Fruit fly (Drosophila melanogaster) whole organism, embryonic: ENCODE measurements around the gene faf.
A peak's percentile ranks its signal among the peaks of the same experiment; 100 is the strongest.

Experiments used
- BEAF-32 ChIP-seq: fragments of 200-800 bp; sonication (Bioruptor generic); optimal IDR thresholded peaks from 3 replicates; lab custom pipeline; 2017; ENCODE audit warnings: missing biosample characterization, missing genetic modification characterization, mild to moderate bottlenecking, moderate library complexity, missing genetic modification reagents
- BtbVII ChIP-seq: fragments of 200-800 bp; sonication (Bioruptor generic); optimal IDR thresholded peaks from 3 replicates; lab custom pipeline; 2017; ENCODE audit warnings: missing biosample characterization, mild to moderate bottlenecking, missing genetic modification characterization
- CG12299 ChIP-seq: fragments of 200-800 bp; sonication (Bioruptor generic); optimal IDR thresholded peaks from 2 replicates; lab custom pipeline; 2018; ENCODE audit warnings: missing biosample characterization, mild to moderate bottlenecking, missing genetic modification characterization
- CG17829 ChIP-seq: fragments of 200-800 bp; optimal IDR thresholded peaks from 2 replicates; lab custom pipeline; 2019; ENCODE audit warnings: missing biosample characterization, mild to moderate bottlenecking, missing genetic modification characterization, moderate library complexity
- CG18599 ChIP-seq: fragments of 200-800 bp; sonication (Bioruptor generic); optimal IDR thresholded peaks from 3 replicates; lab custom pipeline; 2017; ENCODE audit warnings: missing biosample characterization, missing genetic modification characterization, mild to moderate bottlenecking, moderate library complexity, missing genetic modification reagents
- CG2199 ChIP-seq: fragments of 200-800 bp; sonication (Bioruptor generic); IDR thresholded peaks from 3 replicates; pipeline ENCODE4 v1.3.6; 2022; ENCODE audit warnings: missing biosample characterization, missing genetic modification characterization
- CG3726 ChIP-seq: fragments of 200-800 bp; sonication (Bioruptor generic); IDR thresholded peaks from 3 replicates; pipeline ENCODE4, ENCODE4 v1.3.6; 2022; ENCODE audit warnings: missing biosample characterization, missing genetic modification characterization
- CG3847 ChIP-seq: fragments of 200-800 bp; sonication (Bioruptor generic); IDR thresholded peaks from 2 replicates; pipeline ENCODE4 v1.3.6; 2022; ENCODE audit warnings: missing biosample characterization, missing genetic modification characterization
- CG6175 ChIP-seq: fragments of 200-800 bp; sonication (Bioruptor generic); IDR thresholded peaks from 3 replicates; pipeline ENCODE4 v1.3.6; 2022; ENCODE audit warnings: missing biosample characterization, missing genetic modification characterization
- CG7271 ChIP-seq: fragments of 200-800 bp; sonication (Bioruptor generic); optimal IDR thresholded peaks from 2 replicates; lab custom pipeline; 2018; ENCODE audit warnings: missing biosample characterization, mild to moderate bottlenecking, missing genetic modification characterization, moderate library complexity
- CG9797 ChIP-seq: fragments of 200-800 bp; sonication (Bioruptor generic); optimal IDR thresholded peaks from 3 replicates; lab custom pipeline; 2018; ENCODE audit warnings: missing biosample characterization, mild to moderate bottlenecking, missing genetic modification characterization
- CG9876 ChIP-seq: fragments of 200-800 bp; sonication (Bioruptor generic); optimal IDR thresholded peaks from 2 replicates; lab custom pipeline; 2016; ENCODE audit warnings: missing biosample characterization, missing genetic modification characterization
- CG9932 ChIP-seq: fragments of 200-800 bp; sonication (Bioruptor generic); IDR thresholded peaks from 2 replicates; pipeline ENCODE4 v1.3.6; 2022; ENCODE audit warnings: missing biosample characterization, missing genetic modification characterization
- CHES-1-like ChIP-seq: fragments of 200-800 bp; sonication (Bioruptor generic); optimal IDR thresholded peaks from 2 replicates; lab custom pipeline; 2016; ENCODE audit warnings: missing biosample characterization, missing genetic modification characterization
- D19A ChIP-seq: fragments of 200-800 bp; optimal IDR thresholded peaks from 3 replicates; lab custom pipeline; 2019; ENCODE audit warnings: missing biosample characterization, mild to moderate bottlenecking, missing genetic modification characterization, moderate library complexity
- D19B ChIP-seq: fragments of 200-800 bp; sonication (Bioruptor generic); optimal IDR thresholded peaks from 2 replicates; lab custom pipeline; 2017; ENCODE audit warnings: missing biosample characterization, mild to moderate bottlenecking, missing genetic modification characterization
- Dip2 ChIP-seq: fragments of 200-800 bp; sonication (Bioruptor generic); IDR thresholded peaks from 2 replicates; pipeline ENCODE4 v1.3.6; 2022; ENCODE audit warnings: missing biosample characterization, missing genetic modification characterization
- HLHmδ ChIP-seq: fragments of 200-800 bp; sonication (Bioruptor generic); optimal IDR thresholded peaks from 2 replicates; lab custom pipeline; 2018; ENCODE audit warnings: missing biosample characterization, mild to moderate bottlenecking, missing genetic modification characterization, moderate library complexity
- HmgD ChIP-seq: fragments of 200-800 bp; sonication (Bioruptor generic); optimal IDR thresholded peaks from 3 replicates; lab custom pipeline; 2016; ENCODE audit warnings: missing biosample characterization, missing genetic modification characterization
- Hmx ChIP-seq: fragments of 200-800 bp; sonication (Bioruptor generic); optimal IDR thresholded peaks from 2 replicates; lab custom pipeline; 2016; ENCODE audit warnings: missing biosample characterization, missing genetic modification characterization
- MBD-R2 ChIP-seq: fragments of 200-800 bp; sonication (Bioruptor generic); IDR thresholded peaks from 2 replicates; pipeline ENCODE4 v1.3.6; 2022; ENCODE audit warnings: missing biosample characterization, missing genetic modification characterization
- MESR4 ChIP-seq: fragments of 200-800 bp; sonication (Bioruptor generic); optimal IDR thresholded peaks from 2 replicates; lab custom pipeline; 2018; ENCODE audit warnings: missing biosample characterization, mild to moderate bottlenecking, missing genetic modification characterization, moderate library complexity
- Med ChIP-seq: fragments of 200-800 bp; sonication (Bioruptor generic); peaks from one replicate; lab custom pipeline; 2016; ENCODE audit warnings: missing biosample characterization, missing genetic modification characterization, mild to moderate bottlenecking, inconsistent platforms, moderate library complexity
- Myb ChIP-seq: fragments of 200-800 bp; sonication (Bioruptor generic); optimal IDR thresholded peaks from 2 replicates; lab custom pipeline; 2016; ENCODE audit warnings: missing biosample characterization, missing genetic modification characterization
- Nf-YB ChIP-seq: fragments of 200-800 bp; sonication (Bioruptor generic); optimal IDR thresholded peaks from 3 replicates; lab custom pipeline; 2019; ENCODE audit warnings: missing biosample characterization, mild to moderate bottlenecking, missing genetic modification characterization, moderate library complexity
- TFAM ChIP-seq: fragments of 200-800 bp; sonication (Bioruptor generic); optimal IDR thresholded peaks from 2 replicates; lab custom pipeline; 2017; ENCODE audit warnings: missing biosample characterization, missing genetic modification characterization, inconsistent platforms
- ci ChIP-seq: fragments of 200-800 bp; sonication (Bioruptor generic); IDR thresholded peaks from 3 replicates; pipeline ENCODE4 v1.3.6; 2022; ENCODE audit warnings: missing biosample characterization, missing genetic modification characterization
- dm ChIP-seq: fragments of 200-800 bp; sonication (Bioruptor generic); optimal IDR thresholded peaks from 3 replicates; lab custom pipeline; 2016; ENCODE audit warnings: missing biosample characterization, missing genetic modification characterization
- dpn ChIP-seq, 2 experiments: fragments of 200-800 bp; sonication (Bioruptor generic); optimal IDR thresholded peaks; 3 replicates each; lab custom pipeline; 2016; ENCODE audit warnings: missing biosample characterization in 2 of 2, missing genetic modification characterization in 2 of 2
- ewg ChIP-seq: fragments of 200-800 bp; sonication (Bioruptor generic); optimal IDR thresholded peaks from 3 replicates; lab custom pipeline; 2017; ENCODE audit warnings: mild to moderate bottlenecking, missing biosample characterization, missing genetic modification reagents, missing genetic modification characterization
- fd102C ChIP-seq: fragments of 200-800 bp; sonication (Bioruptor generic); optimal IDR thresholded peaks from 2 replicates; lab custom pipeline; 2018; ENCODE audit warnings: missing biosample characterization, mild to moderate bottlenecking, missing genetic modification characterization, moderate library complexity
- fd64A ChIP-seq: fragments of 200-800 bp; sonication (Bioruptor generic); optimal IDR thresholded peaks from 3 replicates; lab custom pipeline; 2018; ENCODE audit warnings: missing biosample characterization, mild to moderate bottlenecking, missing genetic modification characterization
- fd96Cb ChIP-seq: fragments of 200-800 bp; sonication (Bioruptor generic); optimal IDR thresholded peaks from 2 replicates; lab custom pipeline; 2018; ENCODE audit warnings: missing biosample characterization, mild to moderate bottlenecking, missing genetic modification characterization, moderate library complexity
- grau ChIP-seq: fragments of 200-800 bp; optimal IDR thresholded peaks from 3 replicates; lab custom pipeline; 2019; ENCODE audit warnings: missing biosample characterization, mild to moderate bottlenecking, missing genetic modification characterization, moderate library complexity
- knrl ChIP-seq: fragments of 200-800 bp; sonication (Bioruptor generic); IDR thresholded peaks from 3 replicates; pipeline ENCODE4 v1.3.6; 2022; ENCODE audit warnings: missing biosample characterization, missing genetic modification characterization; ENCODE audit not compliant: partially characterized antibody
- mirr ChIP-seq: fragments of 200-800 bp; sonication (Bioruptor generic); optimal IDR thresholded peaks from 3 replicates; lab custom pipeline; 2018; ENCODE audit warnings: missing biosample characterization, mild to moderate bottlenecking, missing genetic modification characterization
- mld ChIP-seq: fragments of 200-800 bp; sonication (Bioruptor generic); IDR thresholded peaks from 3 replicates; pipeline ENCODE4 v1.3.6; 2022; ENCODE audit warnings: missing biosample characterization, missing genetic modification characterization; ENCODE audit not compliant: partially characterized antibody
- nmo ChIP-seq: fragments of 200-800 bp; sonication (Bioruptor generic); optimal IDR thresholded peaks from 2 replicates; lab custom pipeline; 2018; ENCODE audit warnings: missing biosample characterization, mild to moderate bottlenecking, missing genetic modification characterization, moderate library complexity
- nom ChIP-seq: fragments of 200-800 bp; sonication (Bioruptor generic); optimal IDR thresholded peaks from 2 replicates; lab custom pipeline; 2017; ENCODE audit warnings: missing biosample characterization, missing genetic modification characterization, mild to moderate bottlenecking, moderate library complexity, missing genetic modification reagents
- peb ChIP-seq: fragments of 200-800 bp; sonication (Bioruptor generic); IDR thresholded peaks from 2 replicates; pipeline ENCODE4 v1.3.6; 2022; ENCODE audit warnings: missing biosample characterization, missing genetic modification characterization
- pfk ChIP-seq: fragments of 200-800 bp; sonication (Bioruptor generic); optimal IDR thresholded peaks from 2 replicates; lab custom pipeline; 2018; ENCODE audit warnings: missing biosample characterization, mild to moderate bottlenecking, missing genetic modification characterization, moderate library complexity
- phol ChIP-seq: fragments of 200-800 bp; sonication (Bioruptor generic); optimal IDR thresholded peaks from 3 replicates; lab custom pipeline; 2018; ENCODE audit warnings: missing biosample characterization, mild to moderate bottlenecking, missing genetic modification characterization, moderate library complexity
- pzg ChIP-seq: fragments of 200-800 bp; sonication (Bioruptor generic); optimal IDR thresholded peaks from 3 replicates; lab custom pipeline; 2018; ENCODE audit warnings: missing biosample characterization, mild to moderate bottlenecking, missing genetic modification characterization, moderate library complexity
- sqz ChIP-seq: fragments of 200-800 bp; sonication (Bioruptor generic); optimal IDR thresholded peaks from 3 replicates; lab custom pipeline; 2018; ENCODE audit warnings: missing biosample characterization, mild to moderate bottlenecking, missing genetic modification characterization
- tup ChIP-seq: fragments of 200-800 bp; sonication (Bioruptor generic); optimal IDR thresholded peaks from 2 replicates; lab custom pipeline; 2016; ENCODE audit warnings: missing biosample characterization, mild to moderate bottlenecking, missing genetic modification characterization, moderate library complexity
- vfl ChIP-seq: fragments of 200-800 bp; sonication (Bioruptor generic); optimal IDR thresholded peaks from 2 replicates; lab custom pipeline; 2016; ENCODE audit warnings: missing biosample characterization, missing genetic modification characterization
- wdn ChIP-seq: fragments of 200-800 bp; sonication (Bioruptor generic); IDR thresholded peaks from 2 replicates; pipeline ENCODE4 v1.3.6; 2022; ENCODE audit warnings: missing biosample characterization, missing genetic modification characterization
- wek ChIP-seq: fragments of 200-800 bp; sonication (Bioruptor generic); optimal IDR thresholded peaks from 3 replicates; lab custom pipeline; 2018; ENCODE audit warnings: missing biosample characterization, mild to moderate bottlenecking, missing genetic modification characterization, moderate library complexity

The faf gene

DNA sequence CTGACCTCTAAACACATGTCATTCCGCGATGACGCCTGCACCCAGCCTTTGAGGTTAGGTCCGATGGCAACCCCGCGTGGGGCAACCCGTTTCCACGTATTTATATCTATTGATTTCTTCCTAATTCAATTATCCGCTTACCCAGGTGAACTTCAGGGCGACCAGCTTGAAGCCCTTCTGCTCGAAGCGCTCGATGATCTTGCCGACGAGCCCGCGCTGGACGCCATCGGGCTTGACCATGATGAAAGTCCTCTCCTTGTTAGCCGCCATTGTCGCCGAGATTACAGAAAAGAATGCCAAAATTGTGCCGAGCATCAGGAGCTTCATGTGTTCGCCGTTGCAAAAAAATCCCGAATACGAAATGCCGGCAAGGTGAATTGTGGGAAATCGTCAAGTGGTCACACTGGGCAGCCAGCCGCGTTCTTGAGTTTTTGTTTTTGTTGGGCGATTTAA is 31.2 kb upstream of the faf start, which contains the start of gene awd (continued):
- TF ChIP-seq CG9876 (GFP tag; lab: Kevin White, UChicago) (no peak), CG6175 (GFP tag; lab: Robert Waterston, UW) (no peak), BtbVII (GFP tag; lab: Kevin White, UChicago) (no peak), CG9932 (GFP tag; lab: Robert Waterston, UW) (no peak), CG3726 (GFP tag; lab: Robert Waterston, UW) (no peak), nmo (GFP tag; lab: Kevin White, UChicago) (peak; percentile 22), fd64A (GFP tag; lab: Kevin White, UChicago) (no peak), CG9797 (GFP tag; lab: Kevin White, UChicago) (peak; percentile 88), wek (GFP tag; lab: Kevin White, UChicago) (no peak), Hmx (GFP tag; lab: Kevin White, UChicago) (no peak), wdn (GFP tag; lab: Robert Waterston, UW) (no peak), mirr (no peak)
- TF ChIP-seq, all 482 proteins: peak for 80

dm6 chr3R:31747429-31748048 is 29.3 kb upstream of the faf start, which contains the start of the genes nero and CG1910:
TSS of gene nero (minus strand) at chr3R:31747558.
TSS of gene CG1910 (plus strand) at chr3R:31747643.
- TF ChIP-seq dm (GFP tag; lab: Kevin White, UChicago) (peak; percentile 93), CG17829 (tag; lab: Kevin White, UChicago) (peak; percentile 27), ewg (GFP tag; lab: Kevin White, UChicago) (peak; percentile 24), TFAM (GFP tag; lab: Kevin White, UChicago) (no peak), tup (no peak), CG18599 (GFP tag; lab: Kevin White, UChicago) (peak; percentile 20), vfl (GFP tag; lab: Kevin White, UChicago) (peak; percentile 1), Dip2 (GFP tag; lab: Robert Waterston, UW) (no peak), pfk (GFP tag; lab: Kevin White, UChicago) (peak; percentile 40), fd102C (no peak), Myb (peak; percentile 71), nom (GFP tag; lab: Kevin White, UChicago) (peak; percentile 26), ci (no peak), HmgD (GFP tag; lab: Kevin White, UChicago) (peak; percentile 70), CG7271 (tag; lab: Kevin White, UChicago) (peak; percentile 48), knrl (no peak), BEAF-32 (GFP tag; lab: Kevin White, UChicago) (peak; percentile 92), HLHmδ (GFP tag; lab: Kevin White, UChicago) (no peak), D19A (no peak), CG12299 (tag; lab: Kevin White, UChicago) (peak; percentile 42), CG9797 (GFP tag; lab: Kevin White, UChicago) (peak; percentile 93), CG2199 (GFP tag; lab: Robert Waterston, UW) (no peak), Nf-YB (GFP tag; lab: Kevin White, UChicago) (peak; percentile 12), mld (GFP tag; lab: Robert Waterston, UW) (no peak), MESR4 (GFP tag; lab: Kevin White, UChicago) (peak; percentile 77), Med (GFP tag; lab: Kevin White, UChicago) (peak; percentile 91), peb (GFP tag; lab: Robert Waterston, UW) (no peak), D19B (peak; percentile 25), fd96Cb (tag; lab: Kevin White, UChicago) (no peak), CG3847 (no peak), dpn (GFP tag; optimal IDR thresholded peaks at IDR 0.05; lab: Kevin White, UChicago) (peak in 1 of 2 experiments; percentile 39), grau (tag; lab: Kevin White, UChicago) (peak; percentile 34), MBD-R2 (no peak), phol (peak; percentile 39), sqz (GFP tag; lab: Kevin White, UChicago) (peak; percentile 31), pzg (GFP tag; lab: Kevin White, UChicago) (peak; percentile 95), CHES-1-like (peak; percentile 69)
